Fruit fly (Drosophila melanogaster): ENCODE measurements around the gene c-cup.

Gene c-cup

DNA sequence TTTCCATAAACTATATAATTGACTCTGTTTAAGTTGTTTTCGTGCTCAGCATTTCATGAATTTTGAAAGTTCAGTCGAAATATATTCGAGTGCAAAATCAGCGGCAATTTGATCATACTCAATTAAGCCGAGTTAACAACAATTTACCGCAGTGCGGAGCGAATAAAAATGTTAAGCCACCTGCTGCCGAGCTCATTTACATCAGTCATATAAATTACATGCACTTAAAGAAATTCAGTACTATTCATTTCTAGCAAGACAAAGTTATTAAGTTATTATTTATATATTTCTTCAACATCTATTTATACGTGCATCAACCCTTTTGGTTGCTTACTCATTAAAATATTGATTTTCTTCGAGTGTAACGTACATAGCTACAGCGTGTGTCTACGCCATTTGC lies at the start of gene c-cup:
c-cup (minus strand) TSS at position 101 of the 400 bp plus-strand sequence.
- TF ChIP-seq CG17801 (GFP tag; optimal IDR thresholded peaks at IDR 0.05; ENCODE audit: partially characterized antibody): no peak

DNA sequence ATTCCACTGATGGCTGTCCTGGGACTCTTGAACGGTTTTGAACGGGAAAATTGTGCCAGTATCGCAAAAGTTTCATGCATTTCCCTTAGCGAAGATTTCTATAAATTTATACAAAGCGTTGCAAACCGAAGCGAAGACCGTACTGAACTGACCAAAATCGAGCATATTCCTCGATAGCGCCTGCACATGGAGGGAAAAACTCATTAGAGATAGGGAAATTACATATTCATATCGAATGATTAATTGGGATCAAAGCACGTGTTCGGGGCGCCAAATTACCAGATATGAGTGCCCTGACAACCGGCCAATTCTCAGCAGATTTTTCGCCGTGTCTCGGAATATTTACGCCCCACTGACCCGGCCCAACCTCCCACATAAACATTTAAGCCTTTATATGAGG lies 49.0 kb upstream of the c-cup start, which contains the start of gene CG31663:
CG31663 (minus strand) TSS at position 101 of the 400 bp plus-strand sequence.
- no peak for TF ChIP-seq CG17801 (GFP tag; optimal IDR thresholded peaks at IDR 0.05; ENCODE audit: partially characterized antibody)

DNA sequence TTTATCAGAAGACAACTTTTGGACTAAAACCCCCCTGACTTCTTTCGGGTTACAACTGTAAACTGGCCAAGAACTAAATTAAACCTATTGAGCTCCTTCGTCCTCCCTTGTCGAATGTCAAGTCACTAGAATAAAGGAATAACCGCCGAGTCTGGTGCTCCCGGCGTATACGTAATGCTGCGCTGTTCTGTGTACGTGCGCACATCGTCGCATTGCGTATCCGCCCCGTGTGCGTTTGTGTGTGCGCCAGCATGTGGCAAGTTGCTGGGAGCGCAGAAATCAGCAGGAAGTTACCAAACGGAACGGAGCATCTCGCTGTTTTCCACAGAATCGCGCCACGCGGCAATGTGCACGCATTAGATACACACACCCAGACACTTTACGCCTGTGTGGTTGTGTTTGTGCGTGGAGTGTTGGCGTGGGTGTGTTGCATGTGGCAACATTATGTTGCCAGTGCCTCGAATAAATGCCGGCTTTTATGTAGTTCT lies 41.3 kb upstream of the c-cup start:
- TF ChIP-seq CG17801 (GFP tag; optimal IDR thresholded peaks at IDR 0.05; ENCODE audit: partially characterized antibody): no peak

DNA sequence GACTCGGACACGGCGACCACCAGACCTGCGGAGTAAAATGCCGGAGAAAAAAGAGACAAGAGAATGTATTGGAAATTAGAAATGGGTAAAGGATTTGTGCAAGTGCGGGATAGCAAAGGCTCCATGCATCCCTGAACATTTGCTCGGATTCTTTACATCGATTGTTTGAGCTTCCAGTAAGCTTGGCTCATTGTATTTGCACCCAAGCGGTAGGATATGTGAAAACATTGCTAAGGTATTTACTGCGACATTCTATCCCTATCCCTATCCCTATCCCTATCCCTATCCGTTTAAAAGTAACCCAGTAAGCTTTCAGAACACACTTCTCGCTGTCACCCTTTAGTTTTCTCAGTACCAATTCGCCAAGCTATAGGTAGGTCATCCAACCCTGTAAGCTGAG lies 37.1 kb upstream of the c-cup start, which contains the start of gene CG7295:
CG7295 (plus strand) TSS at position 301 of the 400 bp plus-strand sequence.
- no peak for TF ChIP-seq CG17801 (GFP tag; optimal IDR thresholded peaks at IDR 0.05; ENCODE audit: partially characterized antibody)

dm6 chr2L:1861994-1862393 lies 29.6 kb upstream of the c-cup start:
- TF ChIP-seq CG17801 (GFP tag; optimal IDR thresholded peaks at IDR 0.05; ENCODE audit: partially characterized antibody): no peak

DNA sequence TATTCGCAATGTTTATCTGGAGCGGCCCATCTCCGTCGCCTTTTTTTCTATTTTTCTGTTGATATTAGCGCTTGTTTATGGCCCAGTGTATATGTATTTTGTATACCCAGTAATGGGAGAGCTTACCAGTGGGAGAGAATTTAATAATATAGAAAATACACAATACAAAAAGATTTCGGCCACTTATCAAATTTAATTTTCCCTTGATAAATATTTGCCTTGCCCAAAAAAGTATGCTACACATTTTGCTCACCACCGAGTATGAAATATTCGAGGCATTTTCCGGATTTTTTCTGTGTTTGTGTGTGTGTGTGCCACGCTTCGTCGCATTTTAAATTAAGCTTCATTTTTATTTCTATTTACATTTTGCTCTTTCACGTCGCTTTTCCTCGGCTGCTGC lies 6.7 kb upstream of the c-cup start:
- TF ChIP-seq CG17801 (GFP tag; optimal IDR thresholded peaks at IDR 0.05; ENCODE audit: partially characterized antibody): no peak

- TF ChIP-seq CG17801 (GFP tag; optimal IDR thresholded peaks at IDR 0.05; ENCODE audit: partially characterized antibody): no peak
Observed at dm6 chr2L:1837717-1838368, 5.5 kb upstream of the c-cup start.

DNA sequence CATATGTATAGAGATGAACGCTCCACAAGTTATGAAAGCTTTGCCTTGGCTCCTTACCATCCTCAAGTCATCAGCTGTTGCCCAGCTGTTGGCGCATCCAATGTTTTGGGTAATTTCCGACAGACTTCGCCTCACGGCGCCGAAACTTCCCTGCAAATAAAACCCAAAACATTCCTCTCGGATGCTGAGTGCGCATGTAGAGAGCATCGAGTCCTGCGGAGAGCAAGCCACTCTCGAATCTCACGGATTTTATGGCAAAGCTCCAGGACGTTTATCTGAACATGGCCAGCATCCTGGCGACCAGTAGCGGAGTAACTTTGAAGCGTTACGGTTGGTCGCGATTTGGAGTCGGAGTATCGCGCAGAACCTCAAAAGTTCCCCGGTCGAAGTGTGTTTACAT lies 3.9 kb upstream of the c-cup start, which contains the start of gene wry:
wry (plus strand) TSS at position 301 of the 400 bp plus-strand sequence.
- TF ChIP-seq CG17801 (GFP tag; optimal IDR thresholded peaks at IDR 0.05; ENCODE audit: partially characterized antibody): no peak

DNA sequence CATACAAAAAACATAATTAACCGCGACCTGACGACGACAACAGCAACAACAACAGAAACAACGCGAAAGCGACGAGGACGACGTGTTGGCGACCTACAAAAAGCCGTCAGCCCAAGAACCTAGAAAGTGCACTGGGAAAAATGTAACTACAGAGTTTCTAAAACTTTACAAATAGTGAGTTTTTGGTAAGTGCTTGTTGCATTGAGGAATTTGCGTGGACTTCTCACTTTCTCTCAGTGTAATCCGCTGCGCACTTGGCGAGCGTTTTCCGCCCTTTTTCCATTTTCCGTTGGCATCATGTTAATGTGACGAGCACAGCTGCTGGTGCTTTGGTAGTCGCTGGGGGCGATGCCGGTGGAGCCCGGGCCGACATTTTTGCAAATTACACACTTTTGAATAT lies 4.1 kb downstream of the c-cup start:
- TF ChIP-seq CG17801 (GFP tag; optimal IDR thresholded peaks at IDR 0.05; ENCODE audit: partially characterized antibody): no peak

DNA sequence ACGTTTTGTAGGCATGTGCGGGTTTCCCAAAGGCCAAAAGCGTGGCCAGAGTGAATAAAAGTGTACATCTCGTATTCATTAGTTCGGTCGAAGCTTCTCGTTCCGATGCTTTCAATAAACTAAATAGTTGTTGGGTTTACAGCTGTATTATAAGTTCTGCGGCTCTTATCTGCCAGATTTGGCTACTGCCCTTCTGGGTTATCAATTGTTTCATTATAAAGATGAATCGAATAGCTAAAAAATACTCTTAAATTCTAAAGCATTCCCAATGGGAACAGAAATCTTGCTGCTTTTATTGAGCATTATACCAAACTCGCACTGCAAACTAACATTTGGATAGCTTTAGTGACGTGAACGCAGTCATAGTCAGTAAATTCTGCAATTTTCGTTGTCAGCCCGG lies 6.0 kb downstream of the c-cup start, which contains the start of gene CG31664:
CG31664 (minus strand) TSS at position 101 of the 400 bp plus-strand sequence.
- no peak for TF ChIP-seq CG17801 (GFP tag; optimal IDR thresholded peaks at IDR 0.05; ENCODE audit: partially characterized antibody)

DNA sequence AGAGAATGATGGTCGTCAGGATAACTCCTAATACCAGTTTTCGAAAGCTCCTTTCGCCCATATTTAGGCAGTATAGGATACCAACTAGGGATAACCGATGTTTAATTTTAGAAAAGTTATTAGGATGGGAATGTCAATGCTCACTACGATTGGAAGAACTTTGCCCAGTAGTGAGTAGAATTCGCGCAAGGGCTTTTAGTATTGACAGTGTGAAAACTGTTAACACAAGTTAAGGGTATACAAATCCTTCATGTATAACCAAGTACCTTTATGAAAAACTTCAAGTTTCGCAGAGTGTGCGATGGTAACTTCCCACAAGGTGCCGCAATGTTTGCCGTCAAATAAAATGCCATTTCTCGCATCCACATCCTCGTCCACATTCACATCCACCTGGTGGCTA lies 9.1 kb downstream of the c-cup start, which contains the start of gene CG31933:
CG31933 (minus strand) TSS at position 101 of the 400 bp plus-strand sequence.
- no peak for TF ChIP-seq CG17801 (GFP tag; optimal IDR thresholded peaks at IDR 0.05; ENCODE audit: partially characterized antibody)

DNA sequence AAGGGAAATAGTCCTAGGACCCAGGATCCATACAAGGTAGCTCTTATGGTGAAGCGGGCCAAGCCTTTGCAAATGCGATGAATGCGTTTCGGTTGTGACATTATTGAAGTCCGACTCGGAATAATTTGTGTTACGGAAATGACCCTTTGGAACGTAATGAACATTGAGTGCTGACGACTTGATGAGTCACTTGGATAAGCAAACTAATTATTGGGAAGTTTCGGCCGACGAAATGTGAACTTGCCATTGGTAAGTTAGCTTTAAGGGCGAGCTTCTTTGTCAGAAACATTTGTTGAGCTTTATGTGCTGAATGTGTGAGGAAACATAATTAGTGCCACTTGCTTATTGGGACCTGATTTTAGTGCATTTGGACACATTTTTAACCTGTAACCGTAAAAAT lies 37.5 kb downstream of the c-cup start, which contains the start of gene Gr22a:
Gr22a (minus strand) TSS at position 101 of the 400 bp plus-strand sequence.
- TF ChIP-seq CG17801 (GFP tag; optimal IDR thresholded peaks at IDR 0.05; ENCODE audit: partially characterized antibody): no peak

DNA sequence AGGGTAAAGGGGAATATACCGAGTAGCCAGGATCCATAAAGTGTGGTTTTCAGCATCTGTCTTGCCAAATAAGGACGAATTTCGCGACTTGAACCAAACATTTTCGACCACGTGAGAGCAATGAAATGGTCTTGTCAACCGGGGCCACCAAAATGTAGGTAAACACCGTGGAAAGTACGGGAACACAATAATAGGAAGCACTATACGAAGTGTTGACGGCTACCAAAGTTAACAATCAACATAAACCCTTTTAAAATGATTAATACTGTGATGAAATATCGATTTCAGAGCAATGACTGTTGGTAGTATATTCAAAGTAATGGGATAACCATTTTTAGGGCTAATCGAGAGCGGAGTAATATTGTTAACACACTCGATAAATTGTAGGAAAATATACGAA lies 39.2 kb downstream of the c-cup start, which contains the start of gene Gr22b:
Gr22b (minus strand) TSS at position 101 of the 400 bp plus-strand sequence.
- no peak for TF ChIP-seq CG17801 (GFP tag; optimal IDR thresholded peaks at IDR 0.05; ENCODE audit: partially characterized antibody)

DNA sequence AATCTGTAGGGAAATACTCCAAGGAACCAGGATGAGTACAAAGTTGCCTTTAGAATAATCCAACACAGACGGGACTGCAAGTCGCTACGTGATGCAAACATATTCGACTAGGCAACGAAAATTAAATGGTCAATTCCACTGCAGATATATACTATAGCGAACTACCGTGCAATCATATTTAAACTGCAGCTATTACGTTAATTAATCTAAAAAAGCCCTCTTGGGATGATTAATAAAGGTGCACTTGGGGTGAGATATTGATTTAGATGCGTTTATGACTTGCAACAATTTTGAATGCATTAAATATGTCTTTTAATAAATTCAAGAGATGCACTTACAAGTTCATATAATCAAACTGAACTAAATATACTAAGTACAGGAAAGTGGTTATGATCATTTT lies 40.6 kb downstream of the c-cup start, which contains the start of gene Gr22c:
Gr22c (minus strand) TSS at position 101 of the 400 bp plus-strand sequence.
- TF ChIP-seq CG17801 (GFP tag; optimal IDR thresholded peaks at IDR 0.05; ENCODE audit: partially characterized antibody): no peak

dm6 chr2L:1790261-1790660 lies 42.1 kb downstream of the c-cup start, which contains the start of gene Gr22d:
Gr22d (minus strand) TSS chr2L:1790361.
- no peak for TF ChIP-seq CG17801 (GFP tag; optimal IDR thresholded peaks at IDR 0.05; ENCODE audit: partially characterized antibody)

DNA sequence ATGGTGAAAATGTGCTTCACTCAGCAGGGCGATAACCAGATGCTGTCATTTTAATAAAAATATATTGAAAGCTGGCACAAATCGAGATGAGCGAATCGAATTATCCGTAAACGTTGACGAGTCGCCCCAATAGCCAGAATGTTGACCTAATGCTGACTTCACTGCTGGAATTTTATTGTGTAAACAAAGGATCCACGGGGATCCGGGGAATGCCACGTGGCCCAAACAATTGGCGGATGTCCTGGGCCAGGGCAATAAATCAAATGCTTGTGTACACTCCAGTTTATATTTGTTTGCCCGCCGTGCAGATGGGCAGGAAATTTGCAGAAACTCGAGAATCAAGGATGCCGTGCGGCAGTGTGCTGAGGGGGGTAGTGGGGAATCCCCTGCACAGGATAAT lies 44.4 kb downstream of the c-cup start:
- no peak for TF ChIP-seq CG17801 (GFP tag; optimal IDR thresholded peaks at IDR 0.05; ENCODE audit: partially characterized antibody)
